Worm (Caenorhabditis elegans) whole organism, L2 larva: Measurements from ENCODE around the gene M28.4.
A peak's percentile ranks its signal among the peaks of the same experiment; 100 is the strongest.

Source experiments
- C34F6.9 ChIP-seq: fragments of 150-350 bp; optimal IDR thresholded peaks from 2 replicates; lab custom pipeline; 2014; ENCODE audit warnings: missing biosample characterization, missing genetic modification characterization
- F13H6.1 ChIP-seq: sonication (generic microtip); optimal IDR thresholded peaks from 2 replicates; lab custom pipeline; 2016; ENCODE audit warnings: missing genetic modification characterization, missing compliant biosample characterization
- R02D3.7 ChIP-seq: fragments of 150-350 bp; optimal IDR thresholded peaks from 2 replicates; lab custom pipeline; 2014; ENCODE audit warnings: missing biosample characterization, missing genetic modification characterization
- Y55F3AM.14 ChIP-seq: fragments of 200-800 bp; sonication (Bioruptor generic); optimal IDR thresholded peaks from 2 replicates; lab custom pipeline; 2018; ENCODE audit warnings: mild to moderate bottlenecking, missing genetic modification characterization, missing compliant biosample characterization
- ZK546.5 ChIP-seq: sonication (generic microtip); optimal IDR thresholded peaks from 2 replicates; lab custom pipeline; 2017; ENCODE audit warnings: missing biosample characterization, missing genetic modification characterization
- alr-1 ChIP-seq: fragments of 150-350 bp; optimal IDR thresholded peaks from 2 replicates; lab custom pipeline; 2014; ENCODE audit warnings: missing biosample characterization, missing genetic modification characterization
- aly-2 ChIP-seq: fragments of 150-350 bp; optimal IDR thresholded peaks from 2 replicates; lab custom pipeline; 2014; ENCODE audit warnings: missing biosample characterization, missing genetic modification characterization
- ceh-16 ChIP-seq: fragments of 150-350 bp; optimal IDR thresholded peaks from 2 replicates; lab custom pipeline; 2014; ENCODE audit warnings: missing biosample characterization, missing genetic modification characterization
- ceh-82 ChIP-seq: fragments of 150-350 bp; optimal IDR thresholded peaks from 2 replicates; lab custom pipeline; 2014; ENCODE audit warnings: missing biosample characterization, missing genetic modification characterization
- dmd-4 ChIP-seq: sonication (generic microtip); optimal IDR thresholded peaks from 2 replicates; lab custom pipeline; 2017; ENCODE audit warnings: missing biosample characterization, missing genetic modification characterization
- elt-1 ChIP-seq: fragments of 150-350 bp; optimal IDR thresholded peaks from 2 replicates; lab custom pipeline; 2014; ENCODE audit warnings: missing biosample characterization, missing genetic modification characterization
- fos-1 ChIP-seq: fragments of 150-350 bp; optimal IDR thresholded peaks from 2 replicates; lab custom pipeline; 2014; ENCODE audit warnings: missing biosample characterization, missing genetic modification characterization
- gmeb-1 ChIP-seq: fragments of 150-350 bp; optimal IDR thresholded peaks from 2 replicates; lab custom pipeline; 2014; ENCODE audit warnings: missing biosample characterization, missing genetic modification characterization
- lin-13 ChIP-seq: fragments of 150-350 bp; optimal IDR thresholded peaks from 2 replicates; lab custom pipeline; 2014; ENCODE audit warnings: missing biosample characterization, missing genetic modification reagents, missing genetic modification characterization
- lsy-2 ChIP-seq, 2 experiments: fragments of 150-350 bp in 1 of 2; sonication (generic microtip) in 1 of 2; optimal IDR thresholded peaks; 2 replicates each; lab custom pipeline; 2014 to 2017; ENCODE audit warnings: missing biosample characterization in 2 of 2, missing genetic modification characterization in 2 of 2
- mab-5 ChIP-seq: fragments of 150-350 bp; optimal IDR thresholded peaks from 2 replicates; lab custom pipeline; 2014; ENCODE audit warnings: missing biosample characterization, missing genetic modification characterization
- mdl-1 ChIP-seq, 2 experiments: fragments of 150-350 bp in 1 of 2; sonication (generic microtip) in 1 of 2; optimal IDR thresholded peaks; 2 replicates each; lab custom pipeline; 2017; ENCODE audit warnings: missing biosample characterization in 2 of 2, missing genetic modification characterization in 2 of 2
- nhr-10 ChIP-seq: sonication (generic microtip); optimal IDR thresholded peaks from 2 replicates; lab custom pipeline; 2017; ENCODE audit warnings: missing biosample characterization, missing genetic modification characterization
- nhr-11 ChIP-seq: fragments of 150-350 bp; optimal IDR thresholded peaks from 2 replicates; lab custom pipeline; 2014; ENCODE audit warnings: missing biosample characterization, missing genetic modification characterization
- nhr-21 ChIP-seq: fragments of 150-350 bp; optimal IDR thresholded peaks from 2 replicates; lab custom pipeline; 2014; ENCODE audit warnings: missing biosample characterization, missing genetic modification characterization
- nhr-23 ChIP-seq: fragments of 150-350 bp; optimal IDR thresholded peaks from 2 replicates; lab custom pipeline; 2014; ENCODE audit warnings: missing biosample characterization, missing genetic modification reagents, missing genetic modification characterization
- nhr-77 ChIP-seq: fragments of 150-350 bp; optimal IDR thresholded peaks from 2 replicates; lab custom pipeline; 2014; ENCODE audit warnings: missing biosample characterization, missing genetic modification characterization
- peb-1 ChIP-seq: fragments of 150-350 bp; optimal IDR thresholded peaks from 2 replicates; lab custom pipeline; 2014; ENCODE audit warnings: missing biosample characterization, missing genetic modification characterization
- sem-4 ChIP-seq: fragments of 150-350 bp; optimal IDR thresholded peaks from 2 replicates; lab custom pipeline; 2014; ENCODE audit warnings: missing biosample characterization, missing genetic modification reagents, missing genetic modification characterization
- skn-1 ChIP-seq: sonication (generic microtip); optimal IDR thresholded peaks from 2 replicates; lab custom pipeline; 2017; ENCODE audit warnings: missing biosample characterization, missing genetic modification characterization
- sma-3 ChIP-seq: sonication (generic microtip); optimal IDR thresholded peaks from 2 replicates; lab custom pipeline; 2016; ENCODE audit warnings: missing genetic modification reagents, missing genetic modification characterization, missing compliant biosample characterization
- sma-9 ChIP-seq, 2 experiments: fragments of 150-350 bp in 1 of 2; sonication (generic microtip) in 1 of 2; optimal IDR thresholded peaks; 2 replicates each; lab custom pipeline; 2014 to 2016; ENCODE audit warnings: missing genetic modification characterization in 2 of 2, mild to moderate bottlenecking in 1 of 2, missing biosample characterization in 1 of 2, missing compliant biosample characterization in 1 of 2, missing genetic modification reagents in 1 of 2, moderate library complexity in 1 of 2
- unc-39 ChIP-seq: fragments of 150-350 bp; optimal IDR thresholded peaks from 2 replicates; lab custom pipeline; 2014; ENCODE audit warnings: missing biosample characterization, missing genetic modification characterization
- unc-62 ChIP-seq: fragments of 150-350 bp; optimal IDR thresholded peaks from 2 replicates; lab custom pipeline; 2014; ENCODE audit warnings: missing biosample characterization, missing genetic modification reagents, missing genetic modification characterization
- zag-1 ChIP-seq: fragments of 150-350 bp; optimal IDR thresholded peaks from 2 replicates; lab custom pipeline; 2014; ENCODE audit warnings: missing biosample characterization, missing genetic modification characterization
- ztf-1 ChIP-seq: fragments of 200-800 bp; sonication (Bioruptor generic); conservative IDR thresholded peaks from 2 replicates; pipeline ENCODE4 v1.3.6; 2022; ENCODE audit warnings: missing genetic modification characterization, missing compliant biosample characterization
- ztf-11 ChIP-seq: sonication (generic microtip); optimal IDR thresholded peaks from 2 replicates; lab custom pipeline; 2017; ENCODE audit warnings: missing biosample characterization, missing genetic modification characterization
- ztf-4 ChIP-seq: fragments of 150-350 bp; optimal IDR thresholded peaks from 2 replicates; lab custom pipeline; 2014; ENCODE audit warnings: missing biosample characterization, missing genetic modification characterization

The M28.4 gene

DNA sequence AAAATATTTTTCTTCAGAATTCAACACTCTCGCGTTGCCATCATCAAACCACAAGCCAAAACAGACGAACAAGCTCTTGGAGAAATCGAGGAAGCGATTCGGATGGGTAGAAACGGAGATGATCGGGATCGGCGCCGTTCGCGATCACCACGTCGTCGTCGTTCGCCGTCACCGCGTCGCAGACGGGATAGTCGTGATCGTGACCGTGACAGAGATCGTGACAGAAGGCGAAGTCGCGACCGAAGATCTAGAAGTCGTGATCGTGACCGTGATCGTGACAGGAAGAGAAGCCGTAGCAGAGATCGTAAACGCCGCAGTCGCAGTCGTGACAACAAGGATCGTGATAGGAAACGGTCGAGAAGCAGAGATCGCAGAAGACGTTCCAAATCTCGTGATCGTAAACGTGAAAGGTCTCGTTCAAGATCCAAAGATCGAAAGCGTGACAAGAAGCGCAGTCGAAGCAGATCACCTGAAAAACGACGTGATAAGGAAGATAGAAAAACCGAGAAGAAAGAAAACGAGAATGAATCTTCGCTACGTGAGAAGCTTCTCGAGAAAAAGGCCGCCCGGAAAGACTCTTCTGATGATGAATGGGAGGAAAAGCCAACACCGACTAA lies 18.1 kb downstream of the M28.4 start:
- TF ChIP-seq zag-1 (no peak), nhr-21 (tag; lab: Kevin White, UChicago) (peak; percentile 18)
- TF ChIP-seq, all 48 proteins: peak for 1

DNA sequence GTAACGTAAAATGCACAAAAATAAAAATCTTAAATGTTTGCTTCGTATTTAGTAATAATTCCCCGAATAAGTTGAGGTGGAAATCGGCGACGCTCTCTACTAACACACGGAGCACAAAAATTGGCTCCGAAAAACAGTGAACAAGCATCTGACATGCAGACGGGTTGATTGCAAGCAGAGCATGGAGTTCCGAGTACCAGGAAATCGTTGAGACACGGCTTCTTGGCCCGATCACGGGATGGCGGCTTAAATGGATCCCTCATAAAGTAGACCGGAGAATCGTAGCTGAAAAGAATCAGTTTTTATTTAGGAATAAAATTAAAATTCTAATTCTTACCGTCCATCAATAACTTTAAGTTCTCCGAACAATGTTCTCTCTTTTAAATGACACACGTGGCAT lies 18.8 kb downstream of the M28.4 start:
- TF ChIP-seq ztf-11 (tag; lab: Kevin White, UChicago) (no peak), mab-5 (tag; lab: Kevin White, UChicago) (no peak), unc-62 (GFP tag; lab: Kevin White, UChicago) (no peak), nhr-77 (no peak), mdl-1 (tag; optimal IDR thresholded peaks at IDR 0.05; lab: Kevin White, UChicago) (no peak), gmeb-1 (tag; lab: Kevin White, UChicago) (no peak), sma-9 (GFP tag; optimal IDR thresholded peaks at IDR 0.05; lab: Kevin White, UChicago) (no peak), sma-9 (tag; optimal IDR thresholded peaks at IDR 0.05; lab: Kevin White, UChicago) (no peak), zag-1 (no peak), elt-1 (tag; lab: Kevin White, UChicago) (no peak)

DNA sequence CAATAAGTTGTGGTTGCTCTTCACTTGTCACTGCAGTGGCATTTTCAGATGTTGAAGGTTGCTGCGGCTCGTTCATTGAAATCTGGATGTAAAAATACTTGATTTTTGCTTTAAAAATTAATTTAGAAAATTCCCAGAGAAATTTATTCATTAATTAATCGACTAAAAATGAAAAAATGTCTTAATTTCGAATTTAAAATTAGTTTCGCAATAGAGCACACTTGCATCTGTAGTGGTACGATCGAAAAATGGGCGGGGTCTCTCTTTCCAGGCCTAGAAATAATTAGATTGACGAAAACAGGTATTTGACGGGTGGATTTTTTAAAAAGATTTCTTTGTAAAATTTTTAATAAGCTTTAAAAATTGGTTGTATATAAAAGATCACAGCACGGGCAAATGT lies 19.2 kb downstream of the M28.4 start, which contains the start of gene D2089.8:
Gene D2089.8, minus strand, starts transcription at position 84 of the 400 bp plus-strand sequence.
- TF ChIP-seq lsy-2 (tag; optimal IDR thresholded peaks at IDR 0.05; lab: Kevin White, UChicago) (peak in 1 of 2 experiments; percentile 35), C34F6.9 (tag; lab: Kevin White, UChicago) (peak; percentile 32), nhr-23 (no peak)

DNA sequence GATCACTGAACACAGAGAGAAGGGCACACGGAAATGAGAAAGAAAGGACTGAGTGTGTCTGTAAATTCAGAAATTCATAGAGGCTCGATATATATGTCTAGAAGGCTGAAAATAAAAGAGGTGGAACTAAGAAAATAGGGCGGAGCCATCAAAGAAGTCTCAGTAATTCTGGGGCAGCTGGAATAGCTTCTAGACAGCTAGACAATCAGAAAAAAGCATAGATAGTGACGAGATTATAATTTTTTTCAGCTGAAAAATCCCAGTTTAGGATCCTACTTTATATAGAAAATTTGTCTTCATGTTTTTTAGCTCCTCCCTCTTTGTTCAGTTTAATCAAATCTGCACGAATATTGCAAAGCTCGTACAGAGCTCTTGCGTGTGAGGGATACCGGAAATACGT lies 21.5 kb downstream of the M28.4 start, which contains the start of gene D2089.3:
Gene D2089.3, minus strand, starts transcription at position 101 of the 400 bp plus-strand sequence.
- TF ChIP-seq sma-9 (GFP tag; optimal IDR thresholded peaks at IDR 0.05; lab: Kevin White, UChicago) (no peak), sma-9 (tag; optimal IDR thresholded peaks at IDR 0.05; lab: Kevin White, UChicago) (no peak), mab-5 (tag; lab: Kevin White, UChicago) (no peak), aly-2 (tag; lab: Kevin White, UChicago) (no peak), ZK546.5 (no peak), nhr-10 (tag; lab: Kevin White, UChicago) (no peak), F13H6.1 (tag; lab: Kevin White, UChicago) (no peak), nhr-77 (no peak), ceh-16 (no peak), alr-1 (tag; lab: Kevin White, UChicago) (no peak), dmd-4 (no peak), zag-1 (no peak), fos-1 (tag; lab: Kevin White, UChicago) (no peak)

DNA sequence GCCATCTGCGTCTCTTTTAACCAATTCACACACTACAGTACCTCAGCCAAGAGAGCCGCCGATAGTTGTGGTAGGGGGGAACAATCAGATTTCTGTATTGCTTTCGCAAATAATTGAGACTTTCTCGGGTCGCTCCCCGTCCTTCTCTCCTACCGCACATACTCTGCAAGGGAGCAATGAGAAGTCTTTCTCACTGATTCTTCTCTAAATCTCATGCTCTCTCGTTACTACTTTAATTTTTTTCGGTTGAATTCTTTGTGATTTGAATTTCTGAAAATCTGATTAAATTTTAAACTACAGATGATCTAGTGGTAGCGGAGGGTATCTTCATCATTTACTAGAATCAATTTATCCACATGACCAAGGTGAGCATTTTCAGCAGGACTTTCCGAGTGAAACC lies 31.8 kb downstream of the M28.4 start, which contains the start of gene ptb-1:
Gene ptb-1, plus strand, starts transcription at position 301 of the 400 bp plus-strand sequence.
- no peak for TF ChIP-seq unc-39
- TF ChIP-seq sma-3 (GFP tag; lab: Kevin White, UChicago) = no peak
- TF ChIP-seq mdl-1 (tag; optimal IDR thresholded peaks at IDR 0.05; lab: Kevin White, UChicago) = no peak
- no peak for TF ChIP-seq nhr-77
- TF ChIP-seq nhr-23 = no peak
- no peak for TF ChIP-seq Y55F3AM.14
- no peak for TF ChIP-seq fos-1 (tag; lab: Kevin White, UChicago)
- no peak for TF ChIP-seq ZK546.5

DNA sequence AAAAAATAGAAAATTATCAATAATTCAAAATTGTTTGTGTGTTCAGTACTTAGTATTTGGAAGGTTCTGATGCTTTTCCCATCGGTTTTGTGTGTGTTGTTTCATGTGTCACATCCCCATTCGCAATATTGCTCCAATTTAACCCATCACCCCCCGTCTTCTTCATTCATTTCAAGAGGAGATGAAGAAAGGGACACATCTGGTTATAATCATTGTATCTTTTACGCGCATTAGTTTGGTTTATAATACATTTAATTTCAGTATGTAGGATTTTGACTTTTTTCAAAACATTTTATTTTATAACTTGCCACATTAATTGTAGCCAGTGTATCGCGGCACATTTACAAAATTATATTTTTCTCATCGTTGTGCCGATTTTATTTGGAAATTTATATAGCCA lies 36.6 kb downstream of the M28.4 start:
- no peak for TF ChIP-seq R02D3.7
- no peak for TF ChIP-seq aly-2 (tag; lab: Kevin White, UChicago)
- no peak for TF ChIP-seq ztf-4 (tag; lab: Kevin White, UChicago)
- TF ChIP-seq ztf-1 = no peak
- TF ChIP-seq sem-4 (tag; lab: Kevin White, UChicago) = no peak
- TF ChIP-seq nhr-77 = no peak
- TF ChIP-seq ceh-82 = no peak
- TF ChIP-seq Y55F3AM.14 = no peak
- no peak for TF ChIP-seq nhr-11 (tag; lab: Kevin White, UChicago)
- TF ChIP-seq peb-1 (tag; lab: Kevin White, UChicago) = no peak
- TF ChIP-seq elt-1 (tag; lab: Kevin White, UChicago) = no peak
- TF ChIP-seq skn-1 (tag; lab: Kevin White, UChicago) = no peak
- no peak for TF ChIP-seq lin-13
- TF ChIP-seq mab-5 (tag; lab: Kevin White, UChicago) = no peak
